Worm (Caenorhabditis elegans) whole organism, L1 larva: Measurements from ENCODE around the gene prk-1.
A peak's percentile ranks its signal among the peaks of the same experiment; 100 is the strongest.

Experiments used
- C04F5.9 ChIP-seq: sonication (generic microtip); optimal IDR thresholded peaks from 2 replicates; lab custom pipeline; 2016; ENCODE audit warnings: missing genetic modification characterization, missing compliant biosample characterization
- F16B12.6 ChIP-seq: fragments of 150-350 bp; optimal IDR thresholded peaks from 2 replicates; lab custom pipeline; 2014; ENCODE audit warnings: missing biosample characterization, missing genetic modification characterization
- aha-1 ChIP-seq: fragments of 150-350 bp; optimal IDR thresholded peaks from 2 replicates; lab custom pipeline; 2014; ENCODE audit warnings: missing biosample characterization, missing genetic modification characterization
- aly-2 ChIP-seq: fragments of 150-350 bp; optimal IDR thresholded peaks from 2 replicates; lab custom pipeline; 2014; ENCODE audit warnings: missing biosample characterization, missing genetic modification characterization
- blmp-1 ChIP-seq: fragments of 150-350 bp; optimal IDR thresholded peaks from 2 replicates; lab custom pipeline; 2014; ENCODE audit warnings: missing biosample characterization, missing genetic modification characterization
- ceh-8 ChIP-seq: fragments of 200-800 bp; sonication (Bioruptor generic); optimal IDR thresholded peaks from 2 replicates; lab custom pipeline; 2018; ENCODE audit warnings: mild to moderate bottlenecking, missing genetic modification characterization, moderate library complexity, missing compliant biosample characterization
- ceh-88 ChIP-seq: fragments of 200-800 bp; sonication (Bioruptor generic); IDR thresholded peaks from 2 replicates; pipeline ENCODE4 v1.3.6; 2022; ENCODE audit warnings: missing genetic modification characterization, missing compliant biosample characterization
- ces-1 ChIP-seq: fragments of 150-350 bp; optimal IDR thresholded peaks from 2 replicates; lab custom pipeline; 2014; ENCODE audit warnings: missing biosample characterization, missing genetic modification reagents, missing genetic modification characterization
- dpl-1 ChIP-seq, 3 experiments: fragments of 150-350 bp in 2 of 3; sonication (generic microtip) in 1 of 3; optimal IDR thresholded peaks; 2 replicates each; lab custom pipeline; 2014 to 2017; ENCODE audit warnings: missing biosample characterization in 3 of 3, missing genetic modification characterization in 3 of 3, missing genetic modification reagents in 3 of 3
- dsc-1 ChIP-seq: sonication (generic microtip); optimal IDR thresholded peaks from 2 replicates; lab custom pipeline; 2016; ENCODE audit warnings: mild to moderate bottlenecking, missing genetic modification characterization, missing compliant biosample characterization
- efl-1 ChIP-seq, 4 experiments: fragments of 150-350 bp; optimal IDR thresholded peaks in 3 of 4; peaks in 1 of 4; 1 replicate in 1 of 4; 2 replicates in 3 of 4; lab custom pipeline; 2014; ENCODE audit warnings: missing biosample characterization in 2 of 4, missing genetic modification characterization in 2 of 4, missing genetic modification reagents in 2 of 4
- efl-3 ChIP-seq: fragments of 200-800 bp; sonication (Bioruptor generic); optimal IDR thresholded peaks from 2 replicates; lab custom pipeline; 2018; ENCODE audit warnings: mild to moderate bottlenecking, missing genetic modification characterization, missing compliant biosample characterization
- egl-13 ChIP-seq: sonication (generic microtip); optimal IDR thresholded peaks from 2 replicates; lab custom pipeline; 2016; ENCODE audit warnings: missing genotype, missing genetic modification reagents, missing genetic modification characterization, missing compliant biosample characterization
- egl-27 ChIP-seq, 2 experiments: fragments of 150-350 bp in 1 of 2; sonication (generic microtip); optimal IDR thresholded peaks; 3 replicates each; lab custom pipeline; 2017 to 2018; ENCODE audit warnings: missing biosample characterization in 2 of 2, missing genetic modification characterization in 2 of 2, missing genetic modification reagents in 2 of 2
- elt-2 ChIP-seq: sonication (generic microtip); optimal IDR thresholded peaks from 2 replicates; lab custom pipeline; 2016; ENCODE audit warnings: missing genetic modification characterization, mild to moderate bottlenecking, inconsistent platforms, missing compliant biosample characterization, missing genetic modification reagents
- elt-3 ChIP-seq, 6 experiments: fragments of 150-350 bp in 1 of 6; sonication (generic microtip); optimal IDR thresholded peaks; 2 replicates each; lab custom pipeline; 2017 to 2018; ENCODE audit warnings: missing biosample characterization in 6 of 6, missing genetic modification characterization in 6 of 6, inconsistent platforms in 1 of 6
- hlh-4 ChIP-seq: sonication (generic microtip); optimal IDR thresholded peaks from 2 replicates; lab custom pipeline; 2016; ENCODE audit warnings: mild to moderate bottlenecking, missing genetic modification characterization, missing compliant biosample characterization
- irx-1 ChIP-seq: sonication (generic microtip); optimal IDR thresholded peaks from 2 replicates; lab custom pipeline; 2016; ENCODE audit warnings: missing genetic modification characterization, missing compliant biosample characterization
- isw-1 ChIP-seq: fragments of 200-800 bp; sonication (Bioruptor generic); IDR thresholded peaks from 2 replicates; pipeline ENCODE4 v1.3.6; 2022; ENCODE audit warnings: missing genetic modification characterization, missing compliant biosample characterization
- jun-1 ChIP-seq: fragments of 150-350 bp; optimal IDR thresholded peaks from 2 replicates; lab custom pipeline; 2014; ENCODE audit warnings: missing biosample characterization, missing genetic modification reagents, missing genetic modification characterization
- lin-13 ChIP-seq: fragments of 150-350 bp; optimal IDR thresholded peaks from 2 replicates; lab custom pipeline; 2014; ENCODE audit warnings: missing biosample characterization, missing genetic modification reagents, missing genetic modification characterization
- lin-14 ChIP-seq: fragments of 200-800 bp; sonication (Bioruptor generic); optimal IDR thresholded peaks from 2 replicates; lab custom pipeline; 2018; ENCODE audit warnings: mild to moderate bottlenecking, missing genetic modification characterization, moderate library complexity, missing compliant biosample characterization
- lin-35 ChIP-seq, 2 experiments: fragments of 150-350 bp; optimal IDR thresholded peaks; 2 replicates each; lab custom pipeline; 2014; ENCODE audit warnings: missing biosample characterization in 2 of 2, missing genetic modification characterization in 2 of 2, missing genetic modification reagents in 2 of 2
- lin-39 ChIP-seq: fragments of 150-350 bp; optimal IDR thresholded peaks from 2 replicates; lab custom pipeline; 2014; ENCODE audit warnings: missing biosample characterization, missing genetic modification reagents, missing genetic modification characterization
- lir-3 ChIP-seq: sonication (generic microtip); optimal IDR thresholded peaks from 2 replicates; lab custom pipeline; 2016; ENCODE audit warnings: mild to moderate bottlenecking, missing genetic modification characterization, moderate library complexity, missing compliant biosample characterization; ENCODE audit not compliant: poor library complexity
- lsy-2 ChIP-seq, 2 experiments: fragments of 150-350 bp; optimal IDR thresholded peaks; 2 replicates each; lab custom pipeline; 2014; ENCODE audit warnings: missing biosample characterization in 2 of 2, missing genetic modification characterization in 2 of 2
- mab-9 ChIP-seq: fragments of 200-800 bp; sonication (Bioruptor generic); IDR thresholded peaks from 2 replicates; pipeline ENCODE4 v1.3.6; 2022; ENCODE audit warnings: missing genetic modification reagents, missing genetic modification characterization, missing compliant biosample characterization
- mdl-1 ChIP-seq, 2 experiments: fragments of 150-350 bp; optimal IDR thresholded peaks; 2 replicates each; lab custom pipeline; 2014 to 2017; ENCODE audit warnings: missing biosample characterization in 2 of 2, missing genetic modification characterization in 2 of 2, inconsistent platforms in 1 of 2
- mep-1 ChIP-seq: fragments of 150-350 bp; optimal IDR thresholded peaks from 2 replicates; lab custom pipeline; 2014; ENCODE audit warnings: missing biosample characterization, missing genetic modification characterization
- nhr-11 ChIP-seq: fragments of 150-350 bp; optimal IDR thresholded peaks from 2 replicates; lab custom pipeline; 2014; ENCODE audit warnings: missing biosample characterization, missing genetic modification characterization
- nhr-20 ChIP-seq: sonication (generic microtip); optimal IDR thresholded peaks from 2 replicates; lab custom pipeline; 2016; ENCODE audit warnings: mild to moderate bottlenecking, missing genetic modification characterization, missing compliant biosample characterization
- nhr-237 ChIP-seq: fragments of 150-350 bp; optimal IDR thresholded peaks from 2 replicates; lab custom pipeline; 2014; ENCODE audit warnings: missing biosample characterization, missing genetic modification characterization
- nhr-28 ChIP-seq: fragments of 150-350 bp; optimal IDR thresholded peaks from 2 replicates; lab custom pipeline; 2014; ENCODE audit warnings: missing biosample characterization, missing genetic modification characterization
- nhr-47 ChIP-seq: sonication (generic microtip); optimal IDR thresholded peaks from 2 replicates; lab custom pipeline; 2016; ENCODE audit warnings: mild to moderate bottlenecking, missing genetic modification characterization, moderate library complexity, missing compliant biosample characterization
- nhr-71 ChIP-seq: sonication (generic microtip); optimal IDR thresholded peaks from 2 replicates; lab custom pipeline; 2016; ENCODE audit warnings: mild to moderate bottlenecking, missing genetic modification characterization, moderate library complexity, missing compliant biosample characterization
- nhr-76 ChIP-seq: sonication (generic microtip); optimal IDR thresholded peaks from 2 replicates; lab custom pipeline; 2017; ENCODE audit warnings: missing biosample characterization, missing genetic modification characterization
- nhr-77 ChIP-seq: fragments of 150-350 bp; optimal IDR thresholded peaks from 2 replicates; lab custom pipeline; 2014; ENCODE audit warnings: missing biosample characterization, missing genetic modification characterization
- nhr-85 ChIP-seq: sonication (generic microtip); peaks from one replicate; lab custom pipeline; 2016; ENCODE audit warnings: missing genetic modification characterization, inconsistent platforms, missing compliant biosample characterization
- nhr-90 ChIP-seq: sonication (generic microtip); optimal IDR thresholded peaks from 2 replicates; lab custom pipeline; 2016; ENCODE audit warnings: mild to moderate bottlenecking, missing genetic modification characterization, missing compliant biosample characterization; ENCODE audit not compliant: poor library complexity
- snpc-4 ChIP-seq: fragments of 150-350 bp; optimal IDR thresholded peaks from 2 replicates; lab custom pipeline; 2014; ENCODE audit warnings: missing biosample characterization, missing genetic modification characterization
- snu-23 ChIP-seq: sonication (generic microtip); optimal IDR thresholded peaks from 2 replicates; lab custom pipeline; 2016; ENCODE audit warnings: missing genetic modification characterization, missing compliant biosample characterization
- sox-4 ChIP-seq: sonication (generic microtip); optimal IDR thresholded peaks from 2 replicates; lab custom pipeline; 2016; ENCODE audit warnings: missing genetic modification characterization, missing compliant biosample characterization
- swsn-7 ChIP-seq: sonication (generic microtip); optimal IDR thresholded peaks from 2 replicates; lab custom pipeline; 2016; ENCODE audit warnings: missing genetic modification characterization, missing compliant biosample characterization
- tbx-2 ChIP-seq: sonication (generic microtip); optimal IDR thresholded peaks from 2 replicates; lab custom pipeline; 2016; ENCODE audit warnings: missing genetic modification characterization, missing compliant biosample characterization
- unc-130 ChIP-seq: fragments of 150-350 bp; optimal IDR thresholded peaks from 2 replicates; lab custom pipeline; 2017; ENCODE audit warnings: missing biosample characterization, missing genetic modification characterization, inconsistent platforms
- unc-62 ChIP-seq: fragments of 150-350 bp; optimal IDR thresholded peaks from 2 replicates; lab custom pipeline; 2014; ENCODE audit warnings: missing biosample characterization, missing genetic modification reagents, missing genetic modification characterization
- zag-1 ChIP-seq: fragments of 150-350 bp; optimal IDR thresholded peaks from 2 replicates; lab custom pipeline; 2014; ENCODE audit warnings: missing biosample characterization, missing genetic modification characterization
- ztf-4 ChIP-seq: fragments of 150-350 bp; optimal IDR thresholded peaks from 2 replicates; lab custom pipeline; 2014; ENCODE audit warnings: missing biosample characterization, missing genetic modification characterization

The prk-1 gene

DNA sequence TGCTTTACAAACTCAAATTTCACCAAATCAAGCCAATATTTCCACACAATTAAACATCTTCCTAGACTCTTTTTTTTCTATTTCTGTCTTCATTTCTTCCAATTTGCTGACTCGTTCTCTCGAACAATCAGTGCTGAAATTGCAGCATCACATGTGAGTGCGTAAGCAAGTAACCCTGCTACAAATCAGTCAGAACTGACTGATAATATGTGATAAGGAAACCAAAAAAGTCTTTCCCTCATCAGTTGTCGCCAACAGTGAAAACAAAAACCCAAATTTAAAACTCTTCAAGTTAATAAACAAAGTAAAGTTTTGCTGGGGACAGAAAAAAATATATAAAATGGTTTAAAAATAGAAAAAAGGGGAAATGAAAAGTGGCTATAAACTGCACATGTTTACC lies 1.5 kb downstream of the prk-1 start:
- TF ChIP-seq lin-35 (GFP tag; optimal IDR thresholded peaks at IDR 0.05; lab: Kevin White, UChicago) (peak in 1 of 2 experiments; percentile 38), swsn-7 (tag; lab: Kevin White, UChicago) (no peak), aha-1 (tag; lab: Kevin White, UChicago) (no peak), elt-2 (tag; lab: Kevin White, UChicago) (peak; percentile 59), nhr-20 (peak; percentile 9)

DNA sequence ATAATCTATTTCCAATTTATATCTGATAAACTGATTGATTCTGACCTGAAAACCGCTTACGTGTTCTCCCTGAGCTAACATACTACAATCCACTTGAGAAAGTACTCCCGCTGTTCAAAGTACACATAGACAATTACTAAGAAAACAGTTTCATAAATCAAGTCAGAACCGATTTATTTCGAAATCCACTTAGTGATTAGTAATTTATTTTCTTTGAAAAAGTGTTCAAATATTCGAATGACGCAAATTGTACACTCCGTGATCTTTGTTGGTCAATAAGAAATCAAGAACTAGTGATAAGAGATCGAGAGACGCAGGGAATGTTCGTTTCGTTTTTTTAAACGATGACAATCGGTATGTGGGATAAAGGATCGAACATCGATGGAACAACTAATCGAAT lies 2.5 kb downstream of the prk-1 start:
- TF ChIP-seq elt-3 (tag; optimal IDR thresholded peaks at IDR 0.05; lab: Kevin White, UChicago): no peak
- no peak for TF ChIP-seq efl-1 (optimal IDR thresholded peaks at IDR 0.05; lab: Kevin White, UChicago)
- peak in 1 of 2 experiments; percentile 21 for TF ChIP-seq efl-1 (GFP tag; optimal IDR thresholded peaks at IDR 0.05 in 1 of 2; lab: Kevin White, UChicago)
- no peak for TF ChIP-seq jun-1 (tag; lab: Kevin White, UChicago)

DNA sequence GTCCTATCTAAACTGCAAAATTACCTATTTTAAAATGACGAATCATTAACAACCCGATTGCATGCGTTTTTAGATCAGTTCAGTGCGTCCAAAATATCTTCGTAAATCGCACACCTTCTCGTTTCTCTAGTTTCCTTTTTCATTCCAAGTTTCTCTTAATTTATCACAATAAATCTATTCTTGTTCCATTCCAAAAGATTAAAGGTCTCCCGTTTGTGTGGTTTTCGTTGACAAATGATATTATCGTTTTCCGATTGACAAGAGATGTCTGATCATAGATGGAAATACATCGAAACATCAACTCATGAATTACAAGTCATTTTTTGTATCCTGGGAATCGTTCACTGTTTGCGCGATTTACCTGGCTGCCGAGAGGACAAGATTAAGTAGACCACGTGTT lies 3.2 kb downstream of the prk-1 start:
- TF ChIP-seq nhr-77 (tag; lab: Kevin White, UChicago) (no peak), nhr-237 (tag; lab: Kevin White, UChicago) (no peak), aly-2 (tag; lab: Kevin White, UChicago) (no peak), ztf-4 (tag; lab: Kevin White, UChicago) (no peak), nhr-28 (tag; lab: Kevin White, UChicago) (no peak), unc-62 (GFP tag; lab: Kevin White, UChicago) (no peak), lin-14 (GFP tag; lab: Kevin White, UChicago) (peak; percentile 47), nhr-20 (peak; percentile 21), aha-1 (tag; lab: Kevin White, UChicago) (no peak), nhr-47 (tag; lab: Kevin White, UChicago) (no peak), ceh-8 (GFP tag; lab: Kevin White, UChicago) (no peak), elt-2 (tag; lab: Kevin White, UChicago) (no peak), egl-13 (tag; lab: Kevin White, UChicago) (no peak), lin-39 (tag; lab: Kevin White, UChicago) (no peak), lin-35 (GFP tag; optimal IDR thresholded peaks at IDR 0.05; lab: Kevin White, UChicago) (no peak), efl-3 (GFP tag; lab: Kevin White, UChicago) (no peak), mab-9 (GFP tag; lab: Robert Waterston, UW) (no peak), snpc-4 (no peak), dpl-1 (GFP tag; optimal IDR thresholded peaks at IDR 0.05; lab: Kevin White, UChicago) (no peak), mdl-1 (tag; optimal IDR thresholded peaks at IDR 0.05; lab: Kevin White, UChicago) (no peak), hlh-4 (no peak), lin-13 (GFP tag; lab: Kevin White, UChicago) (no peak), lsy-2 (tag; optimal IDR thresholded peaks at IDR 0.05; lab: Kevin White, UChicago) (peak in 1 of 2 experiments; percentile 23), nhr-90 (no peak), nhr-76 (tag; lab: Kevin White, UChicago) (no peak), nhr-11 (no peak), nhr-71 (tag; lab: Kevin White, UChicago) (peak; percentile 19), snu-23 (peak; percentile 11), ces-1 (no peak), dsc-1 (tag; lab: Kevin White, UChicago) (no peak), zag-1 (tag; lab: Kevin White, UChicago) (no peak), ceh-88 (no peak), egl-27 (tag; optimal IDR thresholded peaks at IDR 0.05; lab: Kevin White, UChicago) (no peak), F16B12.6 (tag; lab: Kevin White, UChicago) (no peak), isw-1 (GFP tag; lab: Robert Waterston, UW) (no peak), unc-130 (tag; lab: Kevin White, UChicago) (no peak), blmp-1 (tag; lab: Kevin White, UChicago) (peak; percentile 81), sox-4 (tag; lab: Kevin White, UChicago) (no peak), irx-1 (tag; lab: Kevin White, UChicago) (no peak), elt-3 (tag; optimal IDR thresholded peaks at IDR 0.05; lab: Kevin White, UChicago) (peak in 3 of 6 experiments; percentile 34 to 45 (median 35)), swsn-7 (tag; lab: Kevin White, UChicago) (no peak), lir-3 (tag; lab: Kevin White, UChicago) (no peak), mep-1 (tag; lab: Kevin White, UChicago) (no peak), tbx-2 (tag; lab: Kevin White, UChicago) (peak; percentile 18), nhr-85 (tag; lab: Kevin White, UChicago) (peak; percentile 25), C04F5.9 (tag; lab: Kevin White, UChicago) (no peak)
